Worm (Caenorhabditis elegans) whole organism, L4 larva: ENCODE data around the gene srbc-42.

Source experiments
- R02D3.7 ChIP-seq: fragments of 150-350 bp; sonication (generic microtip); optimal IDR thresholded peaks from 3 replicates; lab custom pipeline; 2014; ENCODE audit warnings: missing biosample characterization, missing genetic modification characterization
- Y75B8A.6 ChIP-seq: fragments of 200-800 bp; sonication (Bioruptor generic); IDR thresholded peaks from 2 replicates; pipeline ENCODE4 v1.3.6; 2022; ENCODE audit warnings: missing genetic modification reagents, missing genetic modification characterization, missing compliant biosample characterization
- aly-2 ChIP-seq: sonication (generic microtip); optimal IDR thresholded peaks from 2 replicates; lab custom pipeline; 2018; ENCODE audit warnings: missing biosample characterization, missing genetic modification characterization
- dmd-9 ChIP-seq: fragments of 200-800 bp; sonication (Bioruptor generic); IDR thresholded peaks from 2 replicates; pipeline ENCODE4 v1.3.6; 2022; ENCODE audit warnings: missing genetic modification reagents, missing genetic modification characterization, missing compliant biosample characterization
- dpl-1 ChIP-seq: fragments of 150-350 bp; optimal IDR thresholded peaks from 2 replicates; lab custom pipeline; 2014; ENCODE audit warnings: missing biosample characterization, missing genetic modification reagents, missing genetic modification characterization
- hmg-1.1 ChIP-seq: fragments of 200-800 bp; sonication (Bioruptor generic); IDR thresholded peaks from 2 replicates; pipeline ENCODE4 v1.3.6; 2022; ENCODE audit warnings: missing genetic modification reagents, missing genetic modification characterization, missing compliant biosample characterization
- lin-13 ChIP-seq: fragments of 150-350 bp; optimal IDR thresholded peaks from 2 replicates; lab custom pipeline; 2014; ENCODE audit warnings: missing biosample characterization, missing genetic modification reagents, missing genetic modification characterization
- lin-39 ChIP-seq: fragments of 150-350 bp; optimal IDR thresholded peaks from 2 replicates; lab custom pipeline; 2014; ENCODE audit warnings: missing biosample characterization, missing genetic modification reagents, missing genetic modification characterization
- mdl-1 ChIP-seq, 2 experiments: fragments of 150-350 bp in 1 of 2; sonication (generic microtip) in 1 of 2; optimal IDR thresholded peaks; 2 replicates each; lab custom pipeline; 2014 to 2017; ENCODE audit warnings: missing biosample characterization in 2 of 2, missing genetic modification characterization in 2 of 2
- rbr-2 ChIP-seq: sonication (generic microtip); optimal IDR thresholded peaks from 2 replicates; lab custom pipeline; 2016; ENCODE audit warnings: missing genotype, missing genetic modification characterization, missing compliant biosample characterization
- skn-1 ChIP-seq: fragments of 150-350 bp; optimal IDR thresholded peaks from 2 replicates; lab custom pipeline; 2014; ENCODE audit warnings: missing biosample characterization, missing genetic modification characterization
- spr-1 ChIP-seq: sonication (generic microtip); optimal IDR thresholded peaks from 2 replicates; lab custom pipeline; 2016; ENCODE audit warnings: mild to moderate bottlenecking, missing genetic modification characterization, missing compliant biosample characterization

ce11 chrV:2214428-2215038 is 23.5 kb upstream of the srbc-42 start, which contains the start of gene nhr-184:
- TF ChIP-seq aly-2 (tag; lab: Kevin White, UChicago), result no peak
- no peak for TF ChIP-seq hmg-1.1 (GFP tag; lab: Robert Waterston, UW)
- TF ChIP-seq mdl-1 (tag; optimal IDR thresholded peaks at IDR 0.05; lab: Kevin White, UChicago), result no peak
- TF ChIP-seq rbr-2 (tag; lab: Kevin White, UChicago), result no peak
- no peak for TF ChIP-seq skn-1 (tag; lab: Kevin White, UChicago)
- TF ChIP-seq Y75B8A.6 (GFP tag; lab: Robert Waterston, UW), result no peak
- TF ChIP-seq dpl-1 (GFP tag; lab: Kevin White, UChicago), result no peak
- TF ChIP-seq spr-1 (tag; lab: Kevin White, UChicago), result no peak
- TF ChIP-seq R02D3.7 (tag; lab: Kevin White, UChicago), result no peak
- TF ChIP-seq dmd-9, result no peak
- TF ChIP-seq lin-13, result no peak
- TF ChIP-seq lin-39 (tag; lab: Kevin White, UChicago), result no peak
